Worm (Caenorhabditis elegans) whole organism, young adult: Measurements from ENCODE around the gene msp-78.
"Not testable (repeated sequence)": the region's sequence is repeated elsewhere in the genome, so short reads cannot be mapped to it uniquely, and the experiment has no call there.

Source experiments
- B0019.2 ChIP-seq: fragments of 200-800 bp; sonication (Bioruptor generic); conservative IDR thresholded peaks from 2 replicates; pipeline ENCODE4 v1.3.6; 2022; ENCODE audit warnings: missing genetic modification reagents, missing genetic modification characterization, missing compliant biosample characterization
- C17E4.6 ChIP-seq: fragments of 200-800 bp; sonication (Bioruptor generic); IDR thresholded peaks from 2 replicates; pipeline ENCODE4 v1.3.6; 2022; ENCODE audit warnings: missing genetic modification reagents, missing genetic modification characterization, missing compliant biosample characterization
- D2030.7 ChIP-seq: fragments of 200-800 bp; sonication (Bioruptor generic); IDR thresholded peaks from 2 replicates; pipeline ENCODE4 v1.3.6; 2022; ENCODE audit warnings: missing genetic modification reagents, missing genetic modification characterization, missing compliant biosample characterization
- F33H1.4 ChIP-seq: fragments of 200-800 bp; sonication (Bioruptor generic); IDR thresholded peaks from 2 replicates; pipeline ENCODE4 v1.3.6; 2022; ENCODE audit warnings: missing genetic modification reagents, missing genetic modification characterization, missing compliant biosample characterization
- F49E8.2 ChIP-seq: sonication (generic microtip); optimal IDR thresholded peaks from 3 replicates; lab custom pipeline; 2017; ENCODE audit warnings: missing genetic modification characterization, mild to moderate bottlenecking, missing compliant biosample characterization, antibody characterized with exemption, moderate library complexity; ENCODE audit not compliant: insufficient read depth
- F52B5.7 ChIP-seq: sonication (generic microtip); optimal IDR thresholded peaks from 2 replicates; lab custom pipeline; 2016; ENCODE audit warnings: mild to moderate bottlenecking, missing genetic modification characterization, missing compliant biosample characterization
- T26A5.8 ChIP-seq: sonication (generic microtip); optimal IDR thresholded peaks from 2 replicates; lab custom pipeline; 2016; ENCODE audit warnings: missing genetic modification characterization, missing compliant biosample characterization
- Y53F4B.3 ChIP-seq: fragments of 200-800 bp; sonication (Bioruptor generic); IDR thresholded peaks from 2 replicates; pipeline ENCODE4 v1.3.6; 2022; ENCODE audit warnings: missing genetic modification reagents, missing genetic modification characterization, missing compliant biosample characterization
- Y95B8A.8 ChIP-seq: fragments of 200-800 bp; sonication (Bioruptor generic); IDR thresholded peaks from 2 replicates; pipeline ENCODE4 v1.3.6; 2022; ENCODE audit warnings: missing genetic modification reagents, missing genetic modification characterization, missing compliant biosample characterization
- aptf-2 ChIP-seq: fragments of 200-800 bp; sonication (Bioruptor generic); conservative IDR thresholded peaks from 2 replicates; pipeline ENCODE4 v1.3.6; 2022; ENCODE audit warnings: missing genetic modification reagents, missing genetic modification characterization, missing compliant biosample characterization
- ceh-40 ChIP-seq: fragments of 200-800 bp; sonication (Bioruptor generic); IDR thresholded peaks from 2 replicates; pipeline ENCODE4 v1.3.6; 2022; ENCODE audit warnings: missing genetic modification characterization, missing compliant biosample characterization
- ceh-91 ChIP-seq: fragments of 200-800 bp; sonication (Bioruptor generic); IDR thresholded peaks from 2 replicates; pipeline ENCODE4 v1.3.6; 2022; ENCODE audit warnings: missing genetic modification reagents, missing genetic modification characterization, missing compliant biosample characterization
- dox-1 ChIP-seq: fragments of 200-800 bp; sonication (Bioruptor generic); IDR thresholded peaks from 2 replicates; pipeline ENCODE4 v1.3.6; 2022; ENCODE audit warnings: missing genetic modification reagents, missing genetic modification characterization, missing compliant biosample characterization
- dpl-1 ChIP-seq: fragments of 150-350 bp; optimal IDR thresholded peaks from 2 replicates; lab custom pipeline; 2014; ENCODE audit warnings: missing biosample characterization, missing genetic modification reagents, missing genetic modification characterization
- efl-1 ChIP-seq: fragments of 150-350 bp; optimal IDR thresholded peaks from 2 replicates; lab custom pipeline; 2014; ENCODE audit warnings: missing biosample characterization, missing genetic modification reagents, missing genetic modification characterization
- ekl-4 ChIP-seq: fragments of 200-800 bp; sonication (Bioruptor generic); IDR thresholded peaks from 2 replicates; pipeline ENCODE4 v1.3.6; 2022; ENCODE audit warnings: missing genetic modification reagents, missing genetic modification characterization, missing compliant biosample characterization
- hsf-1 ChIP-seq: fragments of 200-800 bp; sonication (Bioruptor generic); IDR thresholded peaks from 2 replicates; pipeline ENCODE4 v1.3.6; 2022; ENCODE audit warnings: missing genetic modification reagents, missing genetic modification characterization, missing compliant biosample characterization
- lin-35 ChIP-seq, 3 experiments: fragments of 150-350 bp in 2 of 3; sonication (generic microtip) in 1 of 3; optimal IDR thresholded peaks; 2 replicates each; lab custom pipeline; 2014 to 2018; ENCODE audit warnings: missing biosample characterization in 3 of 3, missing genetic modification characterization in 3 of 3, missing genetic modification reagents in 3 of 3
- lsl-1 ChIP-seq: fragments of 200-800 bp; sonication (Bioruptor generic); optimal IDR thresholded peaks from 2 replicates; lab custom pipeline; 2018; ENCODE audit warnings: mild to moderate bottlenecking, missing genetic modification characterization, moderate library complexity, missing compliant biosample characterization
- madf-10 ChIP-seq: sonication (generic microtip); optimal IDR thresholded peaks from 2 replicates; lab custom pipeline; 2016; ENCODE audit warnings: mild to moderate bottlenecking, missing genetic modification characterization, missing compliant biosample characterization
- madf-3 ChIP-seq: fragments of 200-800 bp; sonication (Bioruptor generic); IDR thresholded peaks from 2 replicates; pipeline ENCODE4 v1.3.6; 2022; ENCODE audit warnings: missing genetic modification reagents, missing genetic modification characterization, missing compliant biosample characterization
- madf-6 ChIP-seq: fragments of 200-800 bp; sonication (Bioruptor generic); IDR thresholded peaks from 2 replicates; pipeline ENCODE4 v1.3.6; 2022; ENCODE audit warnings: missing genetic modification reagents, missing genetic modification characterization, missing compliant biosample characterization
- madf-8 ChIP-seq: fragments of 200-800 bp; sonication (Bioruptor generic); conservative IDR thresholded peaks from 2 replicates; pipeline ENCODE4 v1.3.6; 2022; ENCODE audit warnings: missing genetic modification reagents, missing genetic modification characterization, missing compliant biosample characterization
- nfyb-1 ChIP-seq: fragments of 200-800 bp; sonication (Bioruptor generic); IDR thresholded peaks from 2 replicates; pipeline ENCODE4 v1.3.6; 2022; ENCODE audit warnings: missing genetic modification reagents, missing genetic modification characterization, missing compliant biosample characterization
- nhr-90 ChIP-seq: sonication (generic microtip); optimal IDR thresholded peaks from 2 replicates; lab custom pipeline; 2016; ENCODE audit warnings: missing genotype, mild to moderate bottlenecking, missing genetic modification characterization, missing compliant biosample characterization
- pbrm-1 ChIP-seq: fragments of 200-800 bp; sonication (Bioruptor generic); IDR thresholded peaks from 2 replicates; pipeline ENCODE4 v1.3.6; 2022; ENCODE audit warnings: missing genetic modification reagents, missing genetic modification characterization, missing compliant biosample characterization
- rcor-1 ChIP-seq: fragments of 200-800 bp; sonication (Bioruptor generic); IDR thresholded peaks from 2 replicates; pipeline ENCODE4 v1.3.6; 2022; ENCODE audit warnings: missing genetic modification reagents, missing genetic modification characterization, missing compliant biosample characterization
- snpc-1.1 ChIP-seq: sonication (generic microtip); optimal IDR thresholded peaks from 2 replicates; lab custom pipeline; 2017; ENCODE audit warnings: missing genetic modification characterization, mild to moderate bottlenecking, missing compliant biosample characterization, antibody characterized with exemption, moderate library complexity, missing genotype, missing genetic modification reagents; ENCODE audit not compliant: insufficient read depth
- snpc-3.4 ChIP-seq: sonication (generic microtip); optimal IDR thresholded peaks from 2 replicates; lab custom pipeline; 2017; ENCODE audit warnings: missing genetic modification characterization, mild to moderate bottlenecking, missing compliant biosample characterization, antibody characterized with exemption, moderate library complexity, missing genotype, missing genetic modification reagents
- snpc-4 ChIP-seq, 5 experiments: fragments of 150-350 bp in 1 of 5; sonication (generic microtip) in 4 of 5; optimal IDR thresholded peaks; 2 replicates each; lab custom pipeline; 2014 to 2018; ENCODE audit warnings: missing genetic modification characterization in 5 of 5, missing biosample characterization in 3 of 5, antibody characterized with exemption in 2 of 5, mild to moderate bottlenecking in 2 of 5, missing compliant biosample characterization in 2 of 5, missing genotype in 2 of 5, moderate library complexity in 2 of 5, missing genetic modification reagents in 1 of 5
- tlf-1 ChIP-seq: fragments of 200-800 bp; sonication (Bioruptor generic); optimal IDR thresholded peaks from 2 replicates; lab custom pipeline; 2018; ENCODE audit warnings: mild to moderate bottlenecking, missing genetic modification characterization, missing compliant biosample characterization
- unc-130 ChIP-seq: sonication (generic microtip); optimal IDR thresholded peaks from 2 replicates; lab custom pipeline; 2016; ENCODE audit warnings: missing genetic modification reagents, missing genetic modification characterization, missing compliant biosample characterization
- xnd-1 ChIP-seq: sonication (generic microtip); optimal IDR thresholded peaks from 2 replicates; lab custom pipeline; 2016; ENCODE audit warnings: missing genotype, missing genetic modification reagents, missing genetic modification characterization, missing compliant biosample characterization
- ztf-28 ChIP-seq: fragments of 200-800 bp; sonication (Bioruptor generic); IDR thresholded peaks from 2 replicates; pipeline ENCODE4 v1.3.6; 2022; ENCODE audit warnings: missing genetic modification reagents, missing genetic modification characterization, missing compliant biosample characterization

msp-78 gene

ce11 chrIV:9739001-9739400 is 30.8 kb upstream of the msp-78 start (continued):
- TF ChIP-seq nhr-90 (tag; lab: Kevin White, UChicago) (no peak), madf-10 (tag; lab: Kevin White, UChicago) (no peak), ceh-40 (GFP tag; lab: Robert Waterston, UW) (no peak), T26A5.8 (tag; lab: Kevin White, UChicago) (no peak), snpc-3.4 (tag; lab: Kevin White, UChicago) (no peak), Y53F4B.3 (GFP tag; lab: Robert Waterston, UW) (no peak), aptf-2 (no peak), F52B5.7 (peak; percentile 68), ztf-28 (no peak)

ce11 chrIV:9740851-9741549 is 28.8 kb upstream of the msp-78 start, which contains the start of gene gln-6:
gln-6 (minus strand) TSS chrIV:9740901.
- peak; percentile 62; the same call in 1 of the 2 replicates for TF ChIP-seq Y95B8A.8
- TF ChIP-seq snpc-3.4 (tag; lab: Kevin White, UChicago) = peak; percentile 51
- TF ChIP-seq madf-3 (GFP tag; lab: Robert Waterston, UW) = peak; percentile 86
- TF ChIP-seq dox-1 (GFP tag; lab: Robert Waterston, UW) = peak; percentile 82
- TF ChIP-seq snpc-1.1 (tag; lab: Kevin White, UChicago) = peak; percentile 17
- peak; percentile 37; the same call in 1 of the 2 replicates for TF ChIP-seq pbrm-1 (GFP tag; lab: Robert Waterston, UW)
- peak; percentile 96 for TF ChIP-seq madf-6
- 0 out of 2 replicates have a peak, but pooled peaks have one; percentile 19 for TF ChIP-seq ekl-4 (GFP tag; lab: Robert Waterston, UW)
- TF ChIP-seq aptf-2 = peak; percentile 32; the same call in 1 of the 2 replicates
- TF ChIP-seq dpl-1 (GFP tag; lab: Kevin White, UChicago) = peak; percentile 80
- TF ChIP-seq snpc-4 (GFP tag; optimal IDR thresholded peaks at IDR 0.05; lab: Kevin White, UChicago) = not testable (repeated sequence)
- peak in 1 of 4 experiments; percentile 28 for TF ChIP-seq snpc-4 (tag; optimal IDR thresholded peaks at IDR 0.05; lab: Kevin White, UChicago)
- peak; percentile 25; the same call in 1 of the 2 replicates for TF ChIP-seq nfyb-1 (GFP tag; lab: Robert Waterston, UW)
- TF ChIP-seq lsl-1 (GFP tag; lab: Kevin White, UChicago) = peak; percentile 65
- TF ChIP-seq B0019.2 = peak; percentile 67
- peak; percentile 89 for TF ChIP-seq ceh-91 (GFP tag; lab: Robert Waterston, UW)
- TF ChIP-seq F33H1.4 (GFP tag; lab: Robert Waterston, UW) = peak; percentile 71
- TF ChIP-seq efl-1 (GFP tag; lab: Kevin White, UChicago) = peak; percentile 94
- TF ChIP-seq madf-8 (GFP tag; lab: Robert Waterston, UW) = peak; percentile 90
- TF ChIP-seq C17E4.6 = peak; percentile 67; the same call in 1 of the 2 replicates
- peak; percentile 40 for TF ChIP-seq F49E8.2 (tag; lab: Kevin White, UChicago)
- peak; percentile 35 for TF ChIP-seq unc-130 (GFP tag; lab: Kevin White, UChicago)
- 0 out of 2 replicates have a peak, but pooled peaks have one; percentile 39 for TF ChIP-seq rcor-1 (GFP tag; lab: Robert Waterston, UW)
- TF ChIP-seq xnd-1 (tag; lab: Kevin White, UChicago) = peak; percentile 84
- peak; percentile 91; the same call in 1 of the 2 replicates for TF ChIP-seq D2030.7
- TF ChIP-seq tlf-1 (GFP tag; lab: Kevin White, UChicago) = peak; percentile 67
- 0 out of 2 replicates have a peak, but pooled peaks have one; percentile 38 for TF ChIP-seq ztf-28
- TF ChIP-seq hsf-1 (GFP tag; lab: Robert Waterston, UW) = peak; percentile 61; the same call in 1 of the 2 replicates
- TF ChIP-seq lin-35 (GFP tag; optimal IDR thresholded peaks at IDR 0.05; lab: Kevin White, UChicago) = peak in 1 of 3 experiments; percentile 44
